Fruit fly (Drosophila melanogaster) whole organism: ENCODE measurements around the gene Glut1.

Experiments used
- CG8478 ChIP-seq: fragments of >200 bp; optimal IDR thresholded peaks from 2 replicates; lab custom pipeline; 2018; ENCODE audit warnings: inconsistent platforms
- Dll ChIP-seq: fragments of >200 bp; optimal IDR thresholded peaks from 2 replicates; lab custom pipeline; 2017
- EcR ChIP-seq, 2 experiments: fragments of >200 bp; optimal IDR thresholded peaks; 2 replicates each; lab custom pipeline; 2017; ENCODE audit warnings: missing biosample characterization in 2 of 2, missing genetic modification characterization in 2 of 2, missing genetic modification reagents in 2 of 2
- pan ChIP-seq: fragments of >200 bp; optimal IDR thresholded peaks from 2 replicates; lab custom pipeline; 2017
- psq ChIP-seq: fragments of >200 bp; optimal IDR thresholded peaks from 2 replicates; lab custom pipeline; 2017
- usp ChIP-seq: fragments of >200 bp; optimal IDR thresholded peaks from 2 replicates; lab custom pipeline; 2017; ENCODE audit warnings: missing biosample characterization, missing genetic modification characterization, mixed read lengths

DNA sequence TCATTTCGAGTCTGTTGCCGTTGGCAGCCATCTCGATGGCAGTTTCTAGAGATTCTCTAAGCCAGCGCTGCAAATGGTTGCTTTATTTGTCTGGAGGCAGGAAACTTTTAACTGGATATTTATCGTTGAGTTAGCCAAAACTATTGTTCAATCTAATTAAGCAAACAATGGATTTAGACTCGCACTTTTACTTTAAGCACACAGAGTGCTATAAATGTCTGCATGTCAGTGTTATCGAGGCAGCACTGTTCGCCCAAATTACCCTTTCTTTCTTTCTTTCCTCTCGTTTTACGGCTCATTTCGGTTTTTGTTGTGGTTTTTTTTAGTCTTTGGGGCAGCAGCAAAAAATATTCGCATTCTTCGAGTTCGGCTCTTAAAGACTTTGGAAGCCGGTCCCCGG is 117.8 kb downstream of the Glut1 start:
- TF ChIP-seq pan (lab: Kevin White, UChicago) (no peak), CG8478 (no peak), Dll (lab: Kevin White, UChicago) (no peak), psq (lab: Kevin White, UChicago) (no peak), usp (no peak), EcR (GFP tag; optimal IDR thresholded peaks at IDR 0.05; lab: Kevin White, UChicago) (no peak)
